Worm (Caenorhabditis elegans): ENCODE data around the gene sbt-1.

- TF ChIP-seq nhr-237 (tag; optimal IDR thresholded peaks at IDR 0.05) (no peak), zag-1 (tag; optimal IDR thresholded peaks at IDR 0.05) (no peak), daf-12 (tag; optimal IDR thresholded peaks at IDR 0.05) (no peak)
These were observed 12.8 kb upstream of the sbt-1 start for ce11 chrV:20841484-20841883.
